Worm (Caenorhabditis elegans) whole organism, mixed stage, embryonic: ENCODE data around the gene M199.7.

ENCODE experiments used
- M03D4.4 ChIP-seq: sonication (generic microtip); optimal IDR thresholded peaks from 2 replicates; lab custom pipeline; 2017; ENCODE audit warnings: mild to moderate bottlenecking, missing genetic modification characterization, missing compliant biosample characterization
- bed-3 ChIP-seq: fragments of 200-800 bp; sonication (Bioruptor generic); optimal IDR thresholded peaks from 3 replicates; lab custom pipeline; 2018; ENCODE audit warnings: mild to moderate bottlenecking, missing genetic modification characterization, moderate library complexity, missing compliant biosample characterization
- ceh-39 ChIP-seq: fragments of 150-350 bp; optimal IDR thresholded peaks from 2 replicates; lab custom pipeline; 2014; ENCODE audit warnings: missing biosample characterization, missing genetic modification characterization
- ceh-43 ChIP-seq: fragments of 200-800 bp; sonication (Bioruptor generic); optimal IDR thresholded peaks from 2 replicates; lab custom pipeline; 2018; ENCODE audit warnings: mild to moderate bottlenecking, missing genetic modification characterization, moderate library complexity, missing compliant biosample characterization
- ceh-83 ChIP-seq: fragments of 200-800 bp; sonication (Bioruptor generic); optimal IDR thresholded peaks from 2 replicates; lab custom pipeline; 2018; ENCODE audit warnings: mild to moderate bottlenecking, missing genetic modification characterization, missing compliant biosample characterization
- cnd-1 ChIP-seq: fragments of 200-800 bp; sonication (Bioruptor generic); optimal IDR thresholded peaks from 2 replicates; lab custom pipeline; 2018; ENCODE audit warnings: mild to moderate bottlenecking, missing genetic modification characterization, missing compliant biosample characterization
- drap-1 ChIP-seq: fragments of 200-800 bp; sonication (Bioruptor generic); optimal IDR thresholded peaks from 3 replicates; lab custom pipeline; 2018; ENCODE audit warnings: mild to moderate bottlenecking, missing genetic modification characterization, missing compliant biosample characterization
- elt-1 ChIP-seq: sonication (generic microtip); optimal IDR thresholded peaks from 2 replicates; lab custom pipeline; 2017; ENCODE audit warnings: missing genetic modification characterization, mild to moderate bottlenecking, missing compliant biosample characterization, antibody characterized with exemption, moderate library complexity, borderline replicate concordance; ENCODE audit not compliant: insufficient read depth
- elt-3 ChIP-seq: fragments of 150-350 bp; optimal IDR thresholded peaks from 2 replicates; lab custom pipeline; 2014; ENCODE audit warnings: missing biosample characterization, missing genetic modification characterization
- flh-1 ChIP-seq: fragments of 200-800 bp; sonication (Bioruptor generic); optimal IDR thresholded peaks from 2 replicates; lab custom pipeline; 2018; ENCODE audit warnings: mild to moderate bottlenecking, missing genetic modification characterization, moderate library complexity, missing compliant biosample characterization
- ham-2 ChIP-seq: fragments of 200-800 bp; sonication (Bioruptor generic); optimal IDR thresholded peaks from 2 replicates; lab custom pipeline; 2018; ENCODE audit warnings: mild to moderate bottlenecking, missing genetic modification characterization, missing compliant biosample characterization
- hlh-1 ChIP-seq: fragments of 150-350 bp; optimal IDR thresholded peaks from 2 replicates; lab custom pipeline; 2014; ENCODE audit warnings: missing biosample characterization, missing genetic modification reagents, missing genetic modification characterization
- lin-13 ChIP-seq: fragments of 150-350 bp; optimal IDR thresholded peaks from 2 replicates; lab custom pipeline; 2014; ENCODE audit warnings: missing biosample characterization, missing genetic modification characterization
- lin-32 ChIP-seq: fragments of 200-800 bp; sonication (Bioruptor generic); optimal IDR thresholded peaks from 2 replicates; lab custom pipeline; 2018; ENCODE audit warnings: mild to moderate bottlenecking, missing genetic modification characterization, missing compliant biosample characterization
- lsy-2 ChIP-seq: fragments of 150-350 bp; optimal IDR thresholded peaks from 2 replicates; lab custom pipeline; 2014; ENCODE audit warnings: missing biosample characterization, missing genetic modification characterization
- mab-5 ChIP-seq: fragments of 150-350 bp; optimal IDR thresholded peaks from 2 replicates; lab custom pipeline; 2014; ENCODE audit warnings: missing biosample characterization, missing genetic modification characterization
- mep-1 ChIP-seq: fragments of 150-350 bp; optimal IDR thresholded peaks from 2 replicates; lab custom pipeline; 2017; ENCODE audit warnings: missing biosample characterization, missing genetic modification reagents, missing genetic modification characterization, inconsistent platforms
- mls-2 ChIP-seq: sonication (generic microtip); optimal IDR thresholded peaks from 2 replicates; lab custom pipeline; 2016; ENCODE audit warnings: mild to moderate bottlenecking, missing genetic modification characterization, moderate library complexity, missing compliant biosample characterization
- nhr-12 ChIP-seq: fragments of 150-350 bp; optimal IDR thresholded peaks from 2 replicates; lab custom pipeline; 2014; ENCODE audit warnings: missing biosample characterization, missing genetic modification characterization
- nhr-2 ChIP-seq: fragments of 150-350 bp; optimal IDR thresholded peaks from 2 replicates; lab custom pipeline; 2014; ENCODE audit warnings: missing biosample characterization, missing genetic modification characterization
- nhr-237 ChIP-seq: fragments of 150-350 bp; optimal IDR thresholded peaks from 2 replicates; lab custom pipeline; 2014; ENCODE audit warnings: missing biosample characterization, missing genetic modification characterization
- nhr-28 ChIP-seq: fragments of 150-350 bp; optimal IDR thresholded peaks from 2 replicates; lab custom pipeline; 2014; ENCODE audit warnings: missing biosample characterization, missing genetic modification characterization
- nhr-76 ChIP-seq: sonication (generic microtip); optimal IDR thresholded peaks from 2 replicates; lab custom pipeline; 2017; ENCODE audit warnings: missing biosample characterization, missing genetic modification characterization
- sem-2 ChIP-seq: fragments of 200-800 bp; sonication (Bioruptor generic); optimal IDR thresholded peaks from 2 replicates; lab custom pipeline; 2018; ENCODE audit warnings: mild to moderate bottlenecking, missing genetic modification characterization, missing compliant biosample characterization
- snpc-4 ChIP-seq: fragments of 150-350 bp; optimal IDR thresholded peaks from 2 replicates; lab custom pipeline; 2014; ENCODE audit warnings: missing biosample characterization, missing genetic modification characterization
- sptf-1 ChIP-seq: sonication (generic microtip); optimal IDR thresholded peaks from 2 replicates; lab custom pipeline; 2017; ENCODE audit warnings: mild to moderate bottlenecking, missing genetic modification characterization, moderate library complexity, missing compliant biosample characterization
- tbx-8 ChIP-seq: fragments of 200-800 bp; sonication (Bioruptor generic); optimal IDR thresholded peaks from 2 replicates; lab custom pipeline; 2018; ENCODE audit warnings: mild to moderate bottlenecking, missing genetic modification characterization, moderate library complexity, missing compliant biosample characterization
- unc-120 ChIP-seq: sonication (generic microtip); optimal IDR thresholded peaks from 2 replicates; lab custom pipeline; 2017; ENCODE audit warnings: missing genetic modification characterization, missing compliant biosample characterization; ENCODE audit not compliant: poor library complexity, severe bottlenecking
- unc-39 ChIP-seq: fragments of 150-350 bp; optimal IDR thresholded peaks from 2 replicates; lab custom pipeline; 2014; ENCODE audit warnings: missing biosample characterization, missing genetic modification characterization
- unc-62 ChIP-seq: fragments of 150-350 bp; optimal IDR thresholded peaks from 2 replicates; lab custom pipeline; 2014; ENCODE audit warnings: missing biosample characterization, missing genetic modification reagents, missing genetic modification characterization
- zip-8 ChIP-seq: fragments of 150-350 bp; optimal IDR thresholded peaks from 2 replicates; lab custom pipeline; 2014; ENCODE audit warnings: missing biosample characterization, missing genetic modification characterization

The M199.7 gene

DNA sequence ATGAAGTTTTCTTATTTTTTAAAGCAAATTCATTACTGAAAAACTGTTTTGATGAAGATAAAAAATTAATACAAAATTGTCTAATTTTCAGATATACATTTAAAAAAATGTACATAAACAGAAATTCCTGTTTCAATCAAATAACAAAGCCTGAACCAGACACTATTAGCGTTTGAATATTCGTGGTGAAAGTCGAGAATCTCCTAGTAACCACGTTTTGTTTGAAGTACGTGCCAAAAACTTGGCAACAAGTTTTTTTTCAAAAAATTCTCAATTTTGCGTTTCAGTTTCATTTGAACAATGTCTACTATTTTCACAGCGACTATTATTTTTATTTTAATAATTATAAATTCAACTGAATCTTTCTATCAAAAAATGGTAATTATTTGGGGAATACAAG, at the start of gene M199.7:
M199.7 (plus strand) TSS at position 301 of the 400 bp plus-strand sequence.
- no peak for TF ChIP-seq nhr-2 (tag; lab: Kevin White, UChicago)
- no peak for TF ChIP-seq snpc-4 (tag; lab: Kevin White, UChicago)

DNA sequence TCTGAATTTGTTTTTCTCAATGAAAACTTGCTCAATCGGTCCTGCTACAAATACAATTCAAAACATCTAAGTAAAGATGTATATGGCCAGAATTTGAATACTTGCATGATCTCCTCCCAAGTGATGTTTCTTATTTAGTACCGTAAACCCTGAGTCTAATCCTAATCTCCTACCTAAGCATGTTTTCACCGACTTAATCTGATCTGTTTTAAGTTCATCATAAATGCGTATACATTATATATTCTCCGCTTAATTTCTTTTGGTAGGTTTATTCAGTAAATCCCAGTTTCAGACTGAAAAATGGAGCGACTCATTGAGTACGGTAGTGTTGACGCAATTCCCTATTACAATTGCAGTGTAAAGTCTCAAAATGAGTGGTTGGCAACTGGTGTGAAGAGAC, 48.6 kb upstream of the M199.7 start, which contains the start of gene srt-50:
srt-50 (plus strand) TSS at position 301 of the 400 bp plus-strand sequence.
- TF ChIP-seq ham-2 (GFP tag; lab: Kevin White, UChicago) (no peak), elt-1 (tag; lab: Kevin White, UChicago) (no peak), nhr-76 (tag; lab: Kevin White, UChicago) (no peak), lsy-2 (tag; lab: Kevin White, UChicago) (no peak), lin-32 (no peak), sptf-1 (tag; lab: Kevin White, UChicago) (no peak), lin-13 (no peak), unc-120 (tag; lab: Kevin White, UChicago) (no peak), bed-3 (no peak), cnd-1 (tag; lab: Kevin White, UChicago) (no peak)

DNA sequence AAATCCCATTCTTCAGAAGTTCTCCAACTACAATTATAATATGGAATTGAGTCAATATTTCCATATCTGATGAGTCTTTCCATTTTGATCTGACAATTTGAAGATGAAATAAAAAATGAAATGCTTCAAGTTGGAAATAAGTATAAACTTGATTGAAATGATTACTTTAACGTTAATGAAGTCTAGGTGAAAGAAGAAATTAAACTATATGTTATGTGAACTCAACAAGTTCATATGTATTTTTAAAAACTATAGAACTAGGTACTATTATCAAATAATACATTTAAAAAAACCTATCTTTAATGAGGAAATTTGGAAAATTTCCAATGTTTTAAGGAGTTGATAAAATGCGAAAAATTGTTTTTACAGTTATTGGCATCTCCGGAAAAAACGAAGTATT, 24.7 kb upstream of the M199.7 start, which contains the start of gene srt-49:
srt-49 (minus strand) TSS at position 101 of the 400 bp plus-strand sequence.
- TF ChIP-seq M03D4.4 (tag; lab: Kevin White, UChicago) = no peak
- no peak for TF ChIP-seq drap-1 (GFP tag; lab: Kevin White, UChicago)
- no peak for TF ChIP-seq flh-1
- TF ChIP-seq unc-120 (tag; lab: Kevin White, UChicago) = no peak

DNA sequence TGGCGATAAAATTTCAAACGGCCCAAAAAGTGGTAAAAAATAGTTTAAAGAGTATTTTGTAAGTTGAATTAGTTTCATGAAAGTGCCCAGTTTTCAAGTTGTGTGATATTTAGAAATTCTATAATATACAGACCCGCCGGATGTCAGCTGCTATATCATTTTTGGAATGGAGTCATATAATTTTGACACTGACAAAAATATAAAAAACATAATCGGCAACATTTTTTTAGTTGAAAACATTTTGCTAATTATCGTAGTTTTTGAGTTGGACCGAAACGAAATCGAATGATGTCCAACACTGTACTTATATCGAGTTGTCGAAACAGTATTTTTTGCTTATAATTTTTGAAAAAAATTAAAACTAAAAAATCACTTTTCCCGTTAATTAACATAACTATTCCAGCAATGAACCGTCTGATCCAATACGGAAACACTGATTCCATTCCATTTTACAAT, 19.7 kb upstream of the M199.7 start, which contains the start of gene srt-44:
srt-44 (plus strand) TSS at position 406 of the 456 bp plus-strand sequence.
- TF ChIP-seq bed-3 (no peak), nhr-12 (tag; lab: Kevin White, UChicago) (no peak), mab-5 (tag; lab: Kevin White, UChicago) (no peak), lsy-2 (tag; lab: Kevin White, UChicago) (no peak), mls-2 (tag; lab: Kevin White, UChicago) (no peak), unc-39 (tag; lab: Kevin White, UChicago) (no peak), elt-3 (no peak), nhr-237 (tag; lab: Kevin White, UChicago) (no peak), sem-2 (GFP tag; lab: Kevin White, UChicago) (no peak), ceh-83 (GFP tag; lab: Kevin White, UChicago) (no peak), ceh-43 (GFP tag; lab: Kevin White, UChicago) (no peak), nhr-76 (tag; lab: Kevin White, UChicago) (no peak), lin-32 (no peak), unc-120 (tag; lab: Kevin White, UChicago) (no peak), flh-1 (no peak), nhr-28 (tag; lab: Kevin White, UChicago) (no peak), unc-62 (no peak), ceh-39 (no peak), lin-13 (no peak), tbx-8 (GFP tag; lab: Kevin White, UChicago) (no peak)

DNA sequence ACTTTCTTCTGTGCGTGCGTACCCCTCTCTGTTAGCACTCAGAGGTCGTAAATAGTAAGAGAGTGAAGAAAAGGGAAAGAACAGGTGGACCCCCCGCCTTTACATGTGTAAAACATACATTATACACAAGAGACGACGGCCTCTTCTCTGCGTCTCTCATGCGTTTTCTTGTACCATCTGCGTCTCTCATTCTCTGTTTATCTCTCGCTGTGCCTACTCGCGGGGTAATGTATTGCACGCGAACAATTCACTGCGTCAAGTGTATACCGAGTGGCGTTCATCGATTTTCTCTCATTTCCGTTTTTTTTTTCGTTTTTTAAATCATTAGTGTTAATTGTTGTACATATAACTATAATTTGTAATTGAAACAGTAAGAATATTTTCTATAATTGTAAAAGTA, 15.8 kb upstream of the M199.7 start:
- no peak for TF ChIP-seq ceh-39
- no peak for TF ChIP-seq lsy-2 (tag; lab: Kevin White, UChicago)
- TF ChIP-seq hlh-1 = peak; percentile 50
- peak; percentile 44 for TF ChIP-seq lin-13

DNA sequence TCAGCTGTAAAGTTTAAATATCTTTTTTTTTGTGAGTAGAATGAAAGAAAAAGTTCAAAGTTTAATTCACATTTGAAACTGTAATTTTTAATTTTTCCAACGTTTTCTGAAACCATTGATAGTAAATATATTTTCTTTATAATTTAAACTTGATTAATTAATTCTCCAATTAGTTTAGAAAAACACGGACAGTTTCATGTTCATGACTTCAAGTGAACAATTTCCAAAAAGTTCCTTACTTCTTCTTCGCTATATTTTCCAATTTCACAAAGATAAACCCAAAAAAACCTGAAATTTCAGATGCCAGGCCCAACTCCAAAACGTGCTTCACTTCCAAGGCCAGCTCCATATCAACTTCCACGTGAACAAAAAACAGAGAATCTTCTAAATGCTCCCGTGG, 14.5 kb upstream of the M199.7 start, which contains the start of gene M199.2:
M199.2 (plus strand) TSS at position 301 of the 400 bp plus-strand sequence.
- TF ChIP-seq nhr-76 (tag; lab: Kevin White, UChicago) (no peak), mep-1 (tag; lab: Kevin White, UChicago) (no peak), unc-120 (tag; lab: Kevin White, UChicago) (no peak), ham-2 (GFP tag; lab: Kevin White, UChicago) (no peak), hlh-1 (no peak), M03D4.4 (tag; lab: Kevin White, UChicago) (no peak), zip-8 (tag; lab: Kevin White, UChicago) (no peak), lin-13 (no peak), mls-2 (tag; lab: Kevin White, UChicago) (no peak), mab-5 (tag; lab: Kevin White, UChicago) (no peak), ceh-43 (GFP tag; lab: Kevin White, UChicago) (no peak), elt-3 (no peak), snpc-4 (tag; lab: Kevin White, UChicago) (no peak), bed-3 (no peak), elt-1 (tag; lab: Kevin White, UChicago) (no peak), cnd-1 (tag; lab: Kevin White, UChicago) (no peak), sem-2 (GFP tag; lab: Kevin White, UChicago) (no peak)
